Fruit fly (Drosophila melanogaster): ENCODE data around the gene CG4194.
A peak's percentile ranks its signal among the peaks of the same experiment; 100 is the strongest.

Gene CG4194

dm6 chrX:2096341-2096740, 27.9 kb downstream of the CG4194 start:
- no peak for TF ChIP-seq CG34367 (tag; optimal IDR thresholded peaks at IDR 0.05)
- TF ChIP-seq CG17806 (tag; optimal IDR thresholded peaks at IDR 0.05), result no peak
- TF ChIP-seq CG10348 (GFP tag; IDR thresholded peaks at IDR 0.05), result no peak
- TF ChIP-seq CG12605 (GFP tag; IDR thresholded peaks at IDR 0.05), result no peak
- no peak for TF ChIP-seq fd96Ca (GFP tag; IDR thresholded peaks at IDR 0.05)
- no peak for TF ChIP-seq D1 (tag; optimal IDR thresholded peaks at IDR 0.05)
- no peak for TF ChIP-seq Pif1B (GFP tag; optimal IDR thresholded peaks at IDR 0.05)
- TF ChIP-seq CG14655 (GFP tag; optimal IDR thresholded peaks at IDR 0.05), result no peak
- no peak for TF ChIP-seq CG8159 (tag; optimal IDR thresholded peaks at IDR 0.05)
- TF ChIP-seq Snoo (tag; optimal IDR thresholded peaks at IDR 0.05), result no peak

- peak; percentile 33 for TF ChIP-seq CG14655 (GFP tag; optimal IDR thresholded peaks at IDR 0.05)
- TF ChIP-seq CG8301 (tag; optimal IDR thresholded peaks at IDR 0.05), result peak; percentile 35
- TF ChIP-seq CG12605 (GFP tag; IDR thresholded peaks at IDR 0.05), result 0 out of 2 replicates have a peak, but pooled peaks have one; percentile 19
- TF ChIP-seq EcR (GFP tag; optimal IDR thresholded peaks at IDR 0.05), result no peak
- TF ChIP-seq Pif1B (GFP tag; optimal IDR thresholded peaks at IDR 0.05), result no peak
- peak; percentile 36; the same call in 1 of the 2 replicates for TF ChIP-seq Ets98B (GFP tag; IDR thresholded peaks at IDR 0.05)
- TF ChIP-seq CG4496 (GFP tag; IDR thresholded peaks at IDR 0.05), result 0 out of 3 replicates have a peak, but pooled peaks have one; percentile 15
Observed at dm6 chrX:2098267-2098666, 29.9 kb downstream of the CG4194 start.

- TF ChIP-seq CG8301 (tag; optimal IDR thresholded peaks at IDR 0.05), result no peak
- no peak for TF ChIP-seq Snoo (tag; optimal IDR thresholded peaks at IDR 0.05)
- TF ChIP-seq EcR (GFP tag; optimal IDR thresholded peaks at IDR 0.05), result no peak
- TF ChIP-seq gl (tag; optimal IDR thresholded peaks at IDR 0.05), result no peak
- no peak for TF ChIP-seq CG15710 (tag; optimal IDR thresholded peaks at IDR 0.05)
- no peak for TF ChIP-seq D1 (tag; optimal IDR thresholded peaks at IDR 0.05)
- no peak for TF ChIP-seq fd96Ca (GFP tag; IDR thresholded peaks at IDR 0.05)
- TF ChIP-seq CG17806 (tag; optimal IDR thresholded peaks at IDR 0.05), result no peak
- TF ChIP-seq CG10348 (GFP tag; IDR thresholded peaks at IDR 0.05), result no peak
- no peak for TF ChIP-seq CG8159 (tag; optimal IDR thresholded peaks at IDR 0.05)
- no peak for TF ChIP-seq CG14655 (GFP tag; optimal IDR thresholded peaks at IDR 0.05)
- no peak for TF ChIP-seq CG9948 (tag; optimal IDR thresholded peaks at IDR 0.05)
Observed at dm6 chrX:2103859-2104258, 35.5 kb downstream of the CG4194 start.

dm6 chrX:2104365-2104764, 36.0 kb downstream of the CG4194 start:
- TF ChIP-seq D1 (tag; optimal IDR thresholded peaks at IDR 0.05), result no peak
- TF ChIP-seq Snoo (tag; optimal IDR thresholded peaks at IDR 0.05), result no peak
- TF ChIP-seq EcR (GFP tag; optimal IDR thresholded peaks at IDR 0.05), result no peak
- TF ChIP-seq CG9948 (tag; optimal IDR thresholded peaks at IDR 0.05), result no peak

dm6 chrX:2106367-2106766, 38.0 kb downstream of the CG4194 start:
- no peak for TF ChIP-seq Pif1A (GFP tag; optimal IDR thresholded peaks at IDR 0.05)
- TF ChIP-seq CG8301 (tag; optimal IDR thresholded peaks at IDR 0.05), result no peak
- TF ChIP-seq CG12605 (GFP tag; IDR thresholded peaks at IDR 0.05), result no peak
- TF ChIP-seq CG14655 (GFP tag; optimal IDR thresholded peaks at IDR 0.05), result no peak
- no peak for TF ChIP-seq CG15710 (tag; optimal IDR thresholded peaks at IDR 0.05)

- TF ChIP-seq rn (GFP tag; IDR thresholded peaks at IDR 0.05), result peak; percentile 33; the same call in 1 of the 2 replicates
- no peak for TF ChIP-seq Pif1B (GFP tag; optimal IDR thresholded peaks at IDR 0.05)
- peak; percentile 61 for TF ChIP-seq CG8301 (tag; optimal IDR thresholded peaks at IDR 0.05)
- no peak for TF ChIP-seq EcR (GFP tag; optimal IDR thresholded peaks at IDR 0.05)
- TF ChIP-seq CG14655 (GFP tag; optimal IDR thresholded peaks at IDR 0.05), result no peak
- TF ChIP-seq D1 (tag; optimal IDR thresholded peaks at IDR 0.05), result no peak
- TF ChIP-seq CG9948 (tag; optimal IDR thresholded peaks at IDR 0.05), result peak; percentile 9
- TF ChIP-seq CG15710 (tag; optimal IDR thresholded peaks at IDR 0.05), result peak; percentile 19
- peak; percentile 92 for TF ChIP-seq CG32121 (GFP tag; IDR thresholded peaks at IDR 0.05)
- peak; percentile 67 for TF ChIP-seq CG12605 (GFP tag; IDR thresholded peaks at IDR 0.05)
- peak; percentile 92 for TF ChIP-seq Ets98B (GFP tag; IDR thresholded peaks at IDR 0.05)
- TF ChIP-seq fd96Ca (GFP tag; IDR thresholded peaks at IDR 0.05), result peak; percentile 95
- no peak for TF ChIP-seq CG34367 (tag; optimal IDR thresholded peaks at IDR 0.05)
- TF ChIP-seq gl (tag; optimal IDR thresholded peaks at IDR 0.05), result no peak
- TF ChIP-seq CG10348 (GFP tag; IDR thresholded peaks at IDR 0.05), result peak; percentile 72
- no peak for TF ChIP-seq CG17806 (tag; optimal IDR thresholded peaks at IDR 0.05)
- peak; percentile 44 for TF ChIP-seq Pif1A (GFP tag; optimal IDR thresholded peaks at IDR 0.05)
- TF ChIP-seq CG13204 (GFP tag; optimal IDR thresholded peaks at IDR 0.05), result no peak
- TF ChIP-seq Snoo (tag; optimal IDR thresholded peaks at IDR 0.05), result no peak
- TF ChIP-seq CG8159 (tag; optimal IDR thresholded peaks at IDR 0.05), result no peak
- peak; percentile 79 for TF ChIP-seq CG4496 (GFP tag; IDR thresholded peaks at IDR 0.05)
Observed at dm6 chrX:2107782-2108409, 39.5 kb downstream of the CG4194 start.

- 0 out of 2 replicates have a peak, but pooled peaks have one; percentile 23 for TF ChIP-seq CG10348 (GFP tag; IDR thresholded peaks at IDR 0.05)
- peak; percentile 45; the same call in 1 of the 2 replicates for TF ChIP-seq rn (GFP tag; IDR thresholded peaks at IDR 0.05)
- peak; percentile 46; the same call in 1 of the 2 replicates for TF ChIP-seq CG12605 (GFP tag; IDR thresholded peaks at IDR 0.05)
- no peak for TF ChIP-seq Pif1A (GFP tag; optimal IDR thresholded peaks at IDR 0.05)
- peak; percentile 77 for TF ChIP-seq Ets98B (GFP tag; IDR thresholded peaks at IDR 0.05)
- no peak for TF ChIP-seq gl (tag; optimal IDR thresholded peaks at IDR 0.05)
- peak; percentile 4 for TF ChIP-seq CG17806 (tag; optimal IDR thresholded peaks at IDR 0.05)
- TF ChIP-seq CG14655 (GFP tag; optimal IDR thresholded peaks at IDR 0.05), result no peak
- peak; percentile 75 for TF ChIP-seq fd96Ca (GFP tag; IDR thresholded peaks at IDR 0.05)
- TF ChIP-seq CG15710 (tag; optimal IDR thresholded peaks at IDR 0.05), result peak; percentile 26
- TF ChIP-seq D1 (tag; optimal IDR thresholded peaks at IDR 0.05), result no peak
- TF ChIP-seq Pif1B (GFP tag; optimal IDR thresholded peaks at IDR 0.05), result no peak
- peak; percentile 81 for TF ChIP-seq CG4496 (GFP tag; IDR thresholded peaks at IDR 0.05)
- TF ChIP-seq CG32121 (GFP tag; IDR thresholded peaks at IDR 0.05), result peak; percentile 74
Observed at dm6 chrX:2108639-2109038, 40.2 kb downstream of the CG4194 start.

Data from whole organism, pupa.